Worm (Caenorhabditis elegans) whole organism, L3 larva: Measurements from ENCODE around the gene C08B6.3.
A peak's percentile ranks its signal among the peaks of the same experiment; 100 is the strongest.

ENCODE experiments used
- R02D3.7 ChIP-seq: fragments of 150-350 bp; optimal IDR thresholded peaks from 2 replicates; lab custom pipeline; 2014; ENCODE audit warnings: missing biosample characterization, missing genetic modification characterization
- ZK546.5 ChIP-seq: sonication (generic microtip); optimal IDR thresholded peaks from 2 replicates; lab custom pipeline; 2017; ENCODE audit warnings: missing biosample characterization, missing genetic modification characterization
- aly-2 ChIP-seq: fragments of 150-350 bp; optimal IDR thresholded peaks from 2 replicates; lab custom pipeline; 2014; ENCODE audit warnings: missing biosample characterization, missing genetic modification characterization
- ama-1 ChIP-seq: fragments of 150-350 bp; optimal IDR thresholded peaks from 2 replicates; lab custom pipeline; 2018
- ceh-16 ChIP-seq: sonication (generic microtip); optimal IDR thresholded peaks from 2 replicates; lab custom pipeline; 2017; ENCODE audit warnings: missing biosample characterization, missing genetic modification characterization
- ceh-28 ChIP-seq: fragments of 150-350 bp; optimal IDR thresholded peaks from 2 replicates; lab custom pipeline; 2014; ENCODE audit warnings: missing biosample characterization, missing genetic modification reagents, missing genetic modification characterization
- ceh-9 ChIP-seq: sonication (generic microtip); optimal IDR thresholded peaks from 2 replicates; lab custom pipeline; 2018; ENCODE audit warnings: missing biosample characterization, missing genetic modification characterization
- daf-12 ChIP-seq: fragments of 150-350 bp; optimal IDR thresholded peaks from 2 replicates; lab custom pipeline; 2014; ENCODE audit warnings: missing biosample characterization, missing genetic modification reagents, missing genetic modification characterization
- egl-27 ChIP-seq: sonication (generic microtip); optimal IDR thresholded peaks from 4 replicates; lab custom pipeline; 2017; ENCODE audit warnings: missing biosample characterization, missing genetic modification reagents, missing genetic modification characterization
- egl-5 ChIP-seq: fragments of 150-350 bp; optimal IDR thresholded peaks from 2 replicates; lab custom pipeline; 2017; ENCODE audit warnings: missing biosample characterization, missing genetic modification reagents, missing genetic modification characterization, inconsistent platforms
- elt-1 ChIP-seq: fragments of 150-350 bp; optimal IDR thresholded peaks from 2 replicates; lab custom pipeline; 2014; ENCODE audit warnings: missing biosample characterization, missing genetic modification characterization
- elt-2 ChIP-seq: sonication (generic microtip); optimal IDR thresholded peaks from 2 replicates; lab custom pipeline; 2016; ENCODE audit warnings: missing genetic modification reagents, mild to moderate bottlenecking, missing genetic modification characterization, missing compliant biosample characterization
- elt-3 ChIP-seq, 3 experiments: fragments of 150-350 bp in 1 of 3; sonication (generic microtip) in 2 of 3; optimal IDR thresholded peaks; 2 replicates in 2 of 3; 4 replicates in 1 of 3; lab custom pipeline; 2014 to 2017; ENCODE audit warnings: missing biosample characterization in 3 of 3, missing genetic modification characterization in 3 of 3
- eor-1 ChIP-seq, 2 experiments: fragments of 150-350 bp; optimal IDR thresholded peaks; 2 replicates each; lab custom pipeline; 2014 to 2018; ENCODE audit warnings: missing biosample characterization in 2 of 2, missing genetic modification characterization in 2 of 2
- fkh-2 ChIP-seq: fragments of 150-350 bp; optimal IDR thresholded peaks from 2 replicates; lab custom pipeline; 2014; ENCODE audit warnings: missing biosample characterization, missing genetic modification reagents, missing genetic modification characterization
- hmg-11 ChIP-seq: sonication (generic microtip); optimal IDR thresholded peaks from 2 replicates; lab custom pipeline; 2016; ENCODE audit warnings: missing genetic modification characterization, missing compliant biosample characterization
- jun-1 ChIP-seq: fragments of 150-350 bp; optimal IDR thresholded peaks from 2 replicates; lab custom pipeline; 2014; ENCODE audit warnings: missing biosample characterization, missing genetic modification reagents, missing genetic modification characterization
- lin-15B ChIP-seq: fragments of 150-350 bp; optimal IDR thresholded peaks from 2 replicates; lab custom pipeline; 2014; ENCODE audit warnings: missing biosample characterization, missing genetic modification characterization
- mdl-1 ChIP-seq: fragments of 150-350 bp; optimal IDR thresholded peaks from 2 replicates; lab custom pipeline; 2014; ENCODE audit warnings: missing biosample characterization, missing genetic modification characterization
- mml-1 ChIP-seq: fragments of 150-350 bp; sonication (generic microtip); optimal IDR thresholded peaks from 3 replicates; lab custom pipeline; 2014; ENCODE audit warnings: missing biosample characterization, missing genetic modification characterization
- nhr-11 ChIP-seq: fragments of 150-350 bp; optimal IDR thresholded peaks from 2 replicates; lab custom pipeline; 2014; ENCODE audit warnings: missing biosample characterization, missing genetic modification characterization
- nhr-23 ChIP-seq: fragments of 150-350 bp; optimal IDR thresholded peaks from 2 replicates; lab custom pipeline; 2014; ENCODE audit warnings: missing biosample characterization, missing genetic modification reagents, missing genetic modification characterization
- nhr-237 ChIP-seq: fragments of 150-350 bp; optimal IDR thresholded peaks from 2 replicates; lab custom pipeline; 2014; ENCODE audit warnings: missing biosample characterization, missing genetic modification characterization
- nhr-25 ChIP-seq: sonication (generic microtip); optimal IDR thresholded peaks from 2 replicates; lab custom pipeline; 2017; ENCODE audit warnings: missing biosample characterization, missing genetic modification characterization
- nhr-28 ChIP-seq: fragments of 150-350 bp; optimal IDR thresholded peaks from 2 replicates; lab custom pipeline; 2014; ENCODE audit warnings: missing biosample characterization, missing genetic modification characterization
- nhr-67 ChIP-seq: fragments of 150-350 bp; optimal IDR thresholded peaks from 2 replicates; lab custom pipeline; 2014; ENCODE audit warnings: missing biosample characterization, missing genetic modification characterization
- nhr-76 ChIP-seq: fragments of 150-350 bp; sonication (generic microtip); optimal IDR thresholded peaks from 5 replicates; lab custom pipeline; 2014; ENCODE audit warnings: missing biosample characterization, missing genetic modification characterization
- nhr-77 ChIP-seq: fragments of 150-350 bp; optimal IDR thresholded peaks from 2 replicates; lab custom pipeline; 2014; ENCODE audit warnings: missing biosample characterization, missing genetic modification characterization
- pha-4 ChIP-seq: fragments of 150-350 bp; optimal IDR thresholded peaks from 2 replicates; lab custom pipeline; 2014; ENCODE audit warnings: missing biosample characterization, missing genetic modification reagents, missing genetic modification characterization
- sea-2 ChIP-seq: fragments of 150-350 bp; sonication (generic microtip); optimal IDR thresholded peaks from 4 replicates; lab custom pipeline; 2014; ENCODE audit warnings: missing biosample characterization, missing genetic modification reagents, missing genetic modification characterization
- skn-1 ChIP-seq: fragments of 150-350 bp; optimal IDR thresholded peaks from 2 replicates; lab custom pipeline; 2014; ENCODE audit warnings: missing biosample characterization, missing genetic modification characterization
- tbx-2 ChIP-seq: sonication (generic microtip); optimal IDR thresholded peaks from 2 replicates; lab custom pipeline; 2016; ENCODE audit warnings: mild to moderate bottlenecking, missing genetic modification characterization, missing compliant biosample characterization
- unc-39 ChIP-seq: sonication (generic microtip); optimal IDR thresholded peaks from 4 replicates; lab custom pipeline; 2017; ENCODE audit warnings: missing biosample characterization, missing genetic modification characterization
- unc-62 ChIP-seq: fragments of 150-350 bp; sonication (generic microtip); optimal IDR thresholded peaks from 4 replicates; lab custom pipeline; 2014; ENCODE audit warnings: missing biosample characterization, missing genetic modification reagents, missing genetic modification characterization
- ztf-11 ChIP-seq: fragments of 150-350 bp; optimal IDR thresholded peaks from 2 replicates; lab custom pipeline; 2014; ENCODE audit warnings: missing biosample characterization, missing genetic modification characterization
- ztf-4 ChIP-seq: fragments of 150-350 bp; optimal IDR thresholded peaks from 2 replicates; lab custom pipeline; 2014; ENCODE audit warnings: missing biosample characterization, missing genetic modification characterization

The C08B6.3 gene

ce11 chrV:10075441-10075840 lies 36.6 kb downstream of the C08B6.3 start, which contains the start of gene F57A8.7:
Gene F57A8.7, plus strand, starts transcription at chrV:10075741.
- TF ChIP-seq nhr-23 (tag; lab: Kevin White, UChicago), result no peak
- TF ChIP-seq egl-27, result no peak
- no peak for TF ChIP-seq hmg-11
- no peak for TF ChIP-seq pha-4 (tag; lab: Kevin White, UChicago)
- TF ChIP-seq nhr-77 (tag; lab: Kevin White, UChicago), result no peak

DNA sequence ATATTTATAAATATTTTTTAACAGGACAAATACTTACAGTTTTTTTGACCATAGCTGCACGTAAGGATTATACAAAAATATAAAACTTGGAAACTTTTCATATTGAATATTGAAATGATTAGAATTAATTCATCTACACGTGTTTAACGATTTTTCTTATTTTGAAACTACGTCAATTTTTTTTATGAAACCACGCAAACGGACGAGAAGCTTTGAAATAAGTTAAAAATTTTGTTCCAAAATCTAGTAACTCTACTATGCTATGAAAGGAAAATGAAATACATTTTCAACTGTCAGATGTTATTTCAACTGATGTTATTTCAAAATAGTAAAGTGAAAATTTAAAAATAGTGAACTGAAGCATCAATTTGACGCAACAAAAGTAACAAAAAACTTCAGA lies 38.3 kb downstream of the C08B6.3 start, which contains the start of gene F57A8.6:
Gene F57A8.6 (minus strand): TSS at position 101 of the 400 bp plus-strand sequence.
- no peak for TF ChIP-seq egl-5 (tag; lab: Kevin White, UChicago)
- no peak for TF ChIP-seq unc-39 (tag; lab: Kevin White, UChicago)
- peak; percentile 46 for TF ChIP-seq nhr-76 (tag; lab: Kevin White, UChicago)
- TF ChIP-seq, all 47 proteins: peak for 1

- TF ChIP-seq eor-1 (tag; optimal IDR thresholded peaks at IDR 0.05; lab: Kevin White, UChicago) (no peak), unc-39 (tag; lab: Kevin White, UChicago) (no peak), ceh-16 (tag; lab: Kevin White, UChicago) (no peak), ceh-9 (no peak), ZK546.5 (tag; lab: Kevin White, UChicago) (no peak), nhr-11 (no peak), aly-2 (no peak), ama-1 (lab: Kevin White, UChicago) (no peak), lin-15B (tag; lab: Kevin White, UChicago) (no peak), mml-1 (tag; lab: Kevin White, UChicago) (no peak), unc-62 (no peak), nhr-23 (tag; lab: Kevin White, UChicago) (no peak), sea-2 (GFP tag; lab: Kevin White, UChicago) (no peak), egl-27 (no peak), pha-4 (tag; lab: Kevin White, UChicago) (no peak), elt-3 (tag; optimal IDR thresholded peaks at IDR 0.05; lab: Kevin White, UChicago) (no peak), hmg-11 (no peak), nhr-67 (tag; lab: Kevin White, UChicago) (no peak)
- TF ChIP-seq, all 47 proteins: peak for 0
Measured at ce11 chrV:10072721-10073120, 39.4 kb downstream of the C08B6.3 start.

- TF ChIP-seq aly-2 (no peak), daf-12 (tag; lab: Kevin White, UChicago) (no peak), nhr-25 (tag; lab: Kevin White, UChicago) (no peak), ama-1 (lab: Kevin White, UChicago) (no peak), jun-1 (tag; lab: Kevin White, UChicago) (no peak), unc-39 (tag; lab: Kevin White, UChicago) (no peak), fkh-2 (tag; lab: Kevin White, UChicago) (no peak), nhr-76 (tag; lab: Kevin White, UChicago) (no peak), R02D3.7 (tag; lab: Kevin White, UChicago) (no peak), ZK546.5 (tag; lab: Kevin White, UChicago) (no peak), elt-2 (tag; lab: Kevin White, UChicago) (no peak)
Measured at ce11 chrV:10070541-10070940, 41.5 kb downstream of the C08B6.3 start, which contains the start of gene nhr-192. Gene nhr-192, minus strand, starts transcription at chrV:10070641.

DNA sequence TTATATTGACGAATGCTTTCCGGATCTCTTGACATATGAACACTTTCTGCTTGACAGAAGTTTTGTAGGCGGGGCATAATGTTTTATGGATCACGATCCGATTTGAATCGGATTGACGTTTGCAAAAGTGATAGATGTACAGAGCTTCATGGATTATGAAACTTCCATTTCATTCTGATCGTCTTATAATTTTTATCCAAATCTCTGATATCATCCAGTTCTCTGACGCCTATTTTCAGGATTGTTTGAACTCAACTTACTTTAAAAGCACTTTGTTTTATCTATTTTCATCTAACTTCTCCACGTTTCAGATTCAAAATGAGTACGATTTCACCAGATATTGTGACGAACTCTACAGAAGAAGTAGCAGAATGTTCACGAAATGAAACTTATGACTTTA lies 45.3 kb downstream of the C08B6.3 start, which contains the start of gene npr-39:
Gene npr-39 (plus strand): TSS at position 301 of the 400 bp plus-strand sequence.
- no peak for TF ChIP-seq ztf-4 (tag; lab: Kevin White, UChicago)
- TF ChIP-seq nhr-76 (tag; lab: Kevin White, UChicago), result peak; percentile 43

DNA sequence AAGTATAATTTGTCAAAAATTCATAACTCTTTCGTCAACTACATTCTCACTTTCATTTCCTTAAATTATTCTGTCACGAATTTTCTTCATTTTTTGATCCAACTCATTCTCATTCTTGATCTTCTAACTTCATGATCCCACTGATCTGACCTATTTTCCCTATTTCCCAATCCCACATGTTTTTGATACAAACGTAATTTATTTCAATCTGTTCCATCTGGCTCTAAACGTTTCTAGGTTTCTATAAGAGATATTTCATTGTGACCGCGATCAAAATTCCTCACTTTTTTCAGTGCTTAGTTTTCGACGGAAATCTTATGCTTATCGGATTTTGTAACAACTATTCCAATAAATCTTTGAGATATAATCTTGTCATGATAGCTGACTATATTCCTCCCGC lies 46.4 kb downstream of the C08B6.3 start:
- TF ChIP-seq elt-3 (tag; optimal IDR thresholded peaks at IDR 0.05; lab: Kevin White, UChicago) (no peak), ZK546.5 (tag; lab: Kevin White, UChicago) (no peak), ama-1 (lab: Kevin White, UChicago) (no peak), aly-2 (no peak), hmg-11 (no peak), mdl-1 (tag; lab: Kevin White, UChicago) (no peak), tbx-2 (tag; lab: Kevin White, UChicago) (no peak), egl-5 (tag; lab: Kevin White, UChicago) (no peak), ceh-9 (no peak), skn-1 (tag; lab: Kevin White, UChicago) (no peak), nhr-237 (tag; lab: Kevin White, UChicago) (no peak), ceh-28 (tag; lab: Kevin White, UChicago) (no peak), elt-1 (no peak), ztf-11 (no peak), nhr-28 (tag; lab: Kevin White, UChicago) (no peak), nhr-11 (no peak), jun-1 (tag; lab: Kevin White, UChicago) (no peak)
